Fruit fly (Drosophila melanogaster) whole organism, embryonic: ENCODE results near the gene Spn85F.

ENCODE experiments used
- Bteb2 ChIP-seq: fragments of 200-800 bp; sonication (Bioruptor generic); optimal IDR thresholded peaks from 2 replicates; lab custom pipeline; 2016; ENCODE audit warnings: missing biosample characterization, missing genetic modification characterization
- CG14667 ChIP-seq: fragments of 200-800 bp; sonication (Bioruptor generic); IDR thresholded peaks from 2 replicates; pipeline ENCODE4 v1.3.6; 2022; ENCODE audit warnings: missing biosample characterization, missing genetic modification characterization
- CG15011 ChIP-seq: fragments of 200-800 bp; sonication (Bioruptor generic); optimal IDR thresholded peaks from 3 replicates; lab custom pipeline; 2018; ENCODE audit warnings: missing biosample characterization, mild to moderate bottlenecking, missing genetic modification characterization
- CG1647 ChIP-seq: fragments of 200-800 bp; sonication (Bioruptor generic); optimal IDR thresholded peaks from 3 replicates; lab custom pipeline; 2016; ENCODE audit warnings: missing biosample characterization, missing genetic modification characterization
- CG16863 ChIP-seq: fragments of 200-800 bp; sonication (Bioruptor generic); optimal IDR thresholded peaks from 3 replicates; lab custom pipeline; 2016; ENCODE audit warnings: missing biosample characterization, missing genetic modification characterization
- CG17829 ChIP-seq: fragments of 200-800 bp; optimal IDR thresholded peaks from 2 replicates; lab custom pipeline; 2019; ENCODE audit warnings: missing biosample characterization, mild to moderate bottlenecking, missing genetic modification characterization, moderate library complexity
- CG17912 ChIP-seq: fragments of 200-800 bp; sonication (Bioruptor generic); optimal IDR thresholded peaks from 2 replicates; lab custom pipeline; 2018; ENCODE audit warnings: missing biosample characterization, mild to moderate bottlenecking, missing genetic modification characterization
- CG18619 ChIP-seq: fragments of 200-800 bp; sonication (Bioruptor generic); optimal IDR thresholded peaks from 3 replicates; lab custom pipeline; 2017; ENCODE audit warnings: missing biosample characterization, mild to moderate bottlenecking, missing genetic modification characterization
- CG2875 ChIP-seq: fragments of 200-800 bp; sonication (Bioruptor generic); optimal IDR thresholded peaks from 2 replicates; lab custom pipeline; 2017; ENCODE audit warnings: missing biosample characterization, mild to moderate bottlenecking, missing genetic modification characterization, missing genetic modification reagents
- CG31365 ChIP-seq: fragments of 200-800 bp; sonication (Bioruptor generic); optimal IDR thresholded peaks from 2 replicates; lab custom pipeline; 2018; ENCODE audit warnings: missing biosample characterization, mild to moderate bottlenecking, missing genetic modification characterization
- CG32532 ChIP-seq: fragments of 200-800 bp; sonication (Bioruptor generic); IDR thresholded peaks from 2 replicates; pipeline ENCODE4 v1.3.6; 2022; ENCODE audit warnings: missing biosample characterization, missing genetic modification characterization
- CG4424 ChIP-seq: fragments of 200-800 bp; sonication (Bioruptor generic); optimal IDR thresholded peaks from 3 replicates; lab custom pipeline; 2016; ENCODE audit warnings: missing biosample characterization, missing genetic modification characterization
- CG4617 ChIP-seq: fragments of 200-800 bp; sonication (Bioruptor generic); optimal IDR thresholded peaks from 3 replicates; lab custom pipeline; 2016; ENCODE audit warnings: missing biosample characterization, missing genetic modification characterization, borderline replicate concordance
- CG4854 ChIP-seq: fragments of 200-800 bp; sonication (Bioruptor generic); optimal IDR thresholded peaks from 2 replicates; lab custom pipeline; 2016; ENCODE audit warnings: missing biosample characterization, missing genetic modification characterization, inconsistent platforms
- CG7556 ChIP-seq: fragments of 200-800 bp; sonication (Bioruptor generic); optimal IDR thresholded peaks from 2 replicates; lab custom pipeline; 2017; ENCODE audit warnings: missing biosample characterization, mild to moderate bottlenecking, missing genetic modification characterization
- CG8290 ChIP-seq, 3 experiments: fragments of 200-800 bp; sonication (Bioruptor generic); optimal IDR thresholded peaks; 2 replicates each; lab custom pipeline; 2016 to 2019; ENCODE audit warnings: missing biosample characterization in 3 of 3, missing genetic modification characterization in 3 of 3, mild to moderate bottlenecking in 2 of 3, moderate library complexity in 1 of 3
- CG9215 ChIP-seq: fragments of 200-800 bp; sonication (Bioruptor generic); IDR thresholded peaks from 2 replicates; pipeline ENCODE4 v1.3.6; 2022; ENCODE audit warnings: missing biosample characterization, missing genetic modification characterization
- CG9727 ChIP-seq: fragments of 200-800 bp; sonication (Bioruptor generic); optimal IDR thresholded peaks from 3 replicates; lab custom pipeline; 2017; ENCODE audit warnings: missing biosample characterization, mild to moderate bottlenecking, missing genetic modification characterization
- CG9797 ChIP-seq: fragments of 200-800 bp; sonication (Bioruptor generic); optimal IDR thresholded peaks from 3 replicates; lab custom pipeline; 2018; ENCODE audit warnings: missing biosample characterization, mild to moderate bottlenecking, missing genetic modification characterization
- CG9876 ChIP-seq: fragments of 200-800 bp; sonication (Bioruptor generic); optimal IDR thresholded peaks from 2 replicates; lab custom pipeline; 2016; ENCODE audit warnings: missing biosample characterization, missing genetic modification characterization
- Dbx ChIP-seq: fragments of 200-800 bp; sonication (Bioruptor generic); IDR thresholded peaks from 3 replicates; pipeline ENCODE4 v1.3.6; 2022; ENCODE audit warnings: missing biosample characterization, missing genetic modification characterization
- E2f2 ChIP-seq: fragments of 200-800 bp; sonication (Bioruptor generic); IDR thresholded peaks from 2 replicates; pipeline ENCODE4 v1.3.6; 2022; ENCODE audit warnings: missing biosample characterization, missing genetic modification characterization
- HmgZ ChIP-seq: fragments of 200-800 bp; sonication (Bioruptor generic); optimal IDR thresholded peaks from 2 replicates; lab custom pipeline; 2018; ENCODE audit warnings: missing biosample characterization, mild to moderate bottlenecking, missing genetic modification characterization
- Neu2 ChIP-seq: fragments of 200-800 bp; sonication (Bioruptor generic); optimal IDR thresholded peaks from 3 replicates; lab custom pipeline; 2016; ENCODE audit warnings: missing biosample characterization, missing genetic modification characterization, borderline replicate concordance
- Nf-YB ChIP-seq: fragments of 200-800 bp; sonication (Bioruptor generic); optimal IDR thresholded peaks from 3 replicates; lab custom pipeline; 2019; ENCODE audit warnings: missing biosample characterization, mild to moderate bottlenecking, missing genetic modification characterization, moderate library complexity
- PHDP ChIP-seq: fragments of 200-800 bp; sonication (Bioruptor generic); optimal IDR thresholded peaks from 3 replicates; lab custom pipeline; 2018; ENCODE audit warnings: missing biosample characterization, mild to moderate bottlenecking, missing genetic modification characterization, moderate library complexity
- Spps ChIP-seq: fragments of 200-800 bp; sonication (Bioruptor generic); optimal IDR thresholded peaks from 2 replicates; lab custom pipeline; 2018; ENCODE audit warnings: missing biosample characterization, mild to moderate bottlenecking, missing genetic modification characterization
- Xrp1 ChIP-seq: fragments of 200-800 bp; sonication (Bioruptor generic); IDR thresholded peaks from 2 replicates; pipeline ENCODE4 v1.3.6; 2022; ENCODE audit warnings: missing biosample characterization, missing genetic modification characterization
- aop ChIP-seq: fragments of 200-800 bp; sonication (Bioruptor generic); IDR thresholded peaks from 2 replicates; pipeline ENCODE4 v1.3.6; 2022; ENCODE audit warnings: missing biosample characterization, missing genetic modification characterization
- br ChIP-seq: fragments of >200 bp; optimal IDR thresholded peaks from 2 replicates; lab custom pipeline; 2017
- btn ChIP-seq: fragments of 200-800 bp; sonication (Bioruptor generic); optimal IDR thresholded peaks from 2 replicates; lab custom pipeline; 2016; ENCODE audit warnings: missing biosample characterization, missing genetic modification characterization
- cad ChIP-seq: fragments of >200 bp; optimal IDR thresholded peaks from 2 replicates; lab custom pipeline; 2017; ENCODE audit warnings: missing biosample characterization, missing genetic modification characterization
- danr ChIP-seq: fragments of 200-800 bp; sonication (Bioruptor generic); IDR thresholded peaks from 2 replicates; pipeline ENCODE4 v1.3.6; 2022; ENCODE audit warnings: missing biosample characterization, missing genetic modification characterization
- dati ChIP-seq: fragments of 200-800 bp; sonication (Bioruptor generic); IDR thresholded peaks from 2 replicates; pipeline ENCODE4 v1.3.6; 2022; ENCODE audit warnings: missing biosample characterization, missing genetic modification characterization
- fd102C ChIP-seq: fragments of 200-800 bp; sonication (Bioruptor generic); optimal IDR thresholded peaks from 2 replicates; lab custom pipeline; 2018; ENCODE audit warnings: missing biosample characterization, mild to moderate bottlenecking, missing genetic modification characterization, moderate library complexity
- gcm2 ChIP-seq: fragments of 200-800 bp; sonication (Bioruptor generic); optimal IDR thresholded peaks from 2 replicates; lab custom pipeline; 2016; ENCODE audit warnings: missing biosample characterization, missing genetic modification characterization
- gt ChIP-seq: fragments of 200-800 bp; sonication (Bioruptor generic); IDR thresholded peaks from 2 replicates; pipeline ENCODE4 v1.3.6; 2022; ENCODE audit warnings: missing biosample characterization, missing genetic modification characterization
- hb ChIP-seq: fragments of 200-800 bp; sonication (Bioruptor generic); IDR thresholded peaks from 3 replicates; pipeline ENCODE4 v1.3.6; 2022; ENCODE audit warnings: missing biosample characterization, missing genetic modification characterization; ENCODE audit not compliant: partially characterized antibody
- klu ChIP-seq: fragments of 200-800 bp; sonication (Bioruptor generic); IDR thresholded peaks from 2 replicates; pipeline ENCODE4 v1.3.6; 2022; ENCODE audit warnings: missing biosample characterization, missing genetic modification characterization
- lov ChIP-seq, 2 experiments: fragments of 200-800 bp in 1 of 2; fragments of >200 bp in 1 of 2; sonication (Bioruptor generic) in 1 of 2; IDR thresholded peaks in 1 of 2; optimal IDR thresholded peaks in 1 of 2; 2 replicates in 1 of 2; 3 replicates in 1 of 2; pipeline versions ENCODE4 v1.3.6 to Lab custom; 2017 to 2022; ENCODE audit warnings: missing biosample characterization in 1 of 2, missing genetic modification characterization in 1 of 2
- mam ChIP-seq: fragments of 200-800 bp; sonication (Bioruptor generic); optimal IDR thresholded peaks from 3 replicates; lab custom pipeline; 2016; ENCODE audit warnings: missing biosample characterization, missing genetic modification characterization
- nerfin-2 ChIP-seq: fragments of 200-800 bp; sonication (Bioruptor generic); IDR thresholded peaks from 2 replicates; pipeline ENCODE4 v1.3.6; 2022; ENCODE audit warnings: missing biosample characterization, missing genetic modification characterization; ENCODE audit not compliant: partially characterized antibody
- otp ChIP-seq: fragments of 200-800 bp; sonication (Bioruptor generic); IDR thresholded peaks from 3 replicates; pipeline ENCODE4, ENCODE4 v1.3.6; 2022; ENCODE audit warnings: missing biosample characterization, missing genetic modification characterization
- scrt ChIP-seq: fragments of 200-800 bp; sonication (Bioruptor generic); optimal IDR thresholded peaks from 2 replicates; lab custom pipeline; 2018; ENCODE audit warnings: missing biosample characterization, mild to moderate bottlenecking, missing genetic modification characterization, moderate library complexity
- stwl ChIP-seq: fragments of 200-800 bp; sonication (Bioruptor generic); optimal IDR thresholded peaks from 3 replicates; lab custom pipeline; 2018; ENCODE audit warnings: missing biosample characterization, mild to moderate bottlenecking, missing genetic modification characterization, moderate library complexity
- sug ChIP-seq: fragments of 200-800 bp; optimal IDR thresholded peaks from 2 replicates; lab custom pipeline; 2019; ENCODE audit warnings: missing biosample characterization, mild to moderate bottlenecking, missing genetic modification characterization, moderate library complexity
- trem ChIP-seq: fragments of 200-800 bp; optimal IDR thresholded peaks from 3 replicates; lab custom pipeline; 2019; ENCODE audit warnings: missing biosample characterization, mild to moderate bottlenecking, missing genetic modification characterization, moderate library complexity
- twi ChIP-seq: fragments of 200-800 bp; optimal IDR thresholded peaks from 2 replicates; lab custom pipeline; 2019; ENCODE audit warnings: missing biosample characterization, mild to moderate bottlenecking, missing genetic modification characterization, moderate library complexity
- unc-4 ChIP-seq: fragments of 200-800 bp; sonication (Bioruptor generic); IDR thresholded peaks from 2 replicates; pipeline ENCODE4 v1.3.6; 2022; ENCODE audit warnings: missing biosample characterization, missing genetic modification characterization; ENCODE audit not compliant: partially characterized antibody
- usp ChIP-seq: fragments of >200 bp; optimal IDR thresholded peaks from 2 replicates; lab custom pipeline; 2017; ENCODE audit warnings: missing biosample characterization, missing genetic modification characterization

Spn85F gene

dm6 chr3R:10024032-10024712 is 27.2 kb downstream of the Spn85F start (continued):
- TF ChIP-seq gcm2 (GFP tag; lab: Kevin White, UChicago) (no peak), Dbx (GFP tag; lab: Robert Waterston, UW) (peak; percentile 69; the same call in 2 of the 3 replicates), twi (tag; lab: Kevin White, UChicago) (no peak), CG7556 (no peak), CG32532 (GFP tag; lab: Robert Waterston, UW) (peak; percentile 75), CG17829 (no peak), CG16863 (peak; percentile 4), trem (tag; lab: Kevin White, UChicago) (no peak), aop (GFP tag; lab: Robert Waterston, UW) (no peak), klu (GFP tag; lab: Robert Waterston, UW) (no peak), E2f2 (GFP tag; lab: Robert Waterston, UW) (no peak), unc-4 (GFP tag; lab: Robert Waterston, UW) (no peak), Neu2 (GFP tag; lab: Kevin White, UChicago) (no peak), CG1647 (no peak), CG9797 (no peak), HmgZ (tag; lab: Kevin White, UChicago) (no peak), hb (GFP tag; lab: Robert Waterston, UW) (no peak), CG4424 (no peak), CG15011 (GFP tag; lab: Kevin White, UChicago) (peak; percentile 16), CG9215 (GFP tag; lab: Robert Waterston, UW) (0 out of 2 replicates have a peak, but pooled peaks have one; percentile 22), Xrp1 (GFP tag; lab: Robert Waterston, UW) (no peak; the same call in 1 of the 2 replicates), mam (peak; percentile 58), stwl (tag; lab: Kevin White, UChicago) (no peak), usp (GFP tag; lab: Kevin White, UChicago) (no peak), CG17912 (GFP tag; lab: Kevin White, UChicago) (no peak), CG31365 (tag; lab: Kevin White, UChicago) (no peak), lov (optimal IDR thresholded peaks at IDR 0.05; lab: Kevin White, UChicago) (no peak), lov (GFP tag; IDR thresholded peaks at IDR 0.05; lab: Robert Waterston, UW) (no peak), CG14667 (no peak), CG4617 (GFP tag; lab: Kevin White, UChicago) (no peak), Spps (tag; lab: Kevin White, UChicago) (no peak), scrt (GFP tag; lab: Kevin White, UChicago) (peak; percentile 54), danr (no peak), PHDP (tag; lab: Kevin White, UChicago) (no peak), cad (no peak), gt (GFP tag; lab: Robert Waterston, UW) (no peak), CG9876 (GFP tag; lab: Kevin White, UChicago) (no peak), dati (GFP tag; lab: Robert Waterston, UW) (no peak), Bteb2 (GFP tag; lab: Kevin White, UChicago) (no peak), nerfin-2 (GFP tag; lab: Robert Waterston, UW) (no peak), sug (tag; lab: Kevin White, UChicago) (no peak), CG8290 (GFP tag; optimal IDR thresholded peaks at IDR 0.05; lab: Kevin White, UChicago) (no peak), CG8290 (tag; optimal IDR thresholded peaks at IDR 0.05; lab: Kevin White, UChicago) (no peak), br (lab: Kevin White, UChicago) (no peak), Nf-YB (GFP tag; lab: Kevin White, UChicago) (no peak), CG9727 (GFP tag; lab: Kevin White, UChicago) (peak; percentile 42), otp (0 out of 3 replicates have a peak, but pooled peaks have one; percentile 21), fd102C (no peak), CG2875 (GFP tag; lab: Kevin White, UChicago) (no peak), btn (no peak), CG4854 (GFP tag; lab: Kevin White, UChicago) (peak; percentile 13), CG18619 (no peak)
